Fruit fly (Drosophila melanogaster): ENCODE data around the gene naz.

Gene naz

dm6 chr3R:18297444-18298297, 31.1 kb downstream of the naz start:
- TF ChIP-seq Jra (GFP tag; optimal IDR thresholded peaks at IDR 0.05) (no peak), CG32264 (GFP tag; optimal IDR thresholded peaks at IDR 0.05) (peak; percentile 18), Rel (GFP tag; optimal IDR thresholded peaks at IDR 0.05) (no peak), Rel (tag; optimal IDR thresholded peaks at IDR 0.05) (peak; percentile 92)

dm6 chr3R:18296737-18297136, 32.0 kb downstream of the naz start:
- TF ChIP-seq Myc (optimal IDR thresholded peaks at IDR 0.05) (no peak), GATAd (GFP tag; optimal IDR thresholded peaks at IDR 0.05) (no peak), fru (GFP tag; optimal IDR thresholded peaks at IDR 0.05) (no peak), dl (GFP tag; optimal IDR thresholded peaks at IDR 0.05; ENCODE audit: insufficient read depth in 1 of 2, partially characterized antibody in 2 of 2) (no peak), Vsx2 (GFP tag; optimal IDR thresholded peaks at IDR 0.05; ENCODE audit: partially characterized antibody) (no peak), woc (GFP tag; optimal IDR thresholded peaks at IDR 0.05) (no peak), sv (GFP tag; optimal IDR thresholded peaks at IDR 0.05) (no peak), N (GFP tag; optimal IDR thresholded peaks at IDR 0.05) (no peak), CG32264 (GFP tag; optimal IDR thresholded peaks at IDR 0.05) (no peak), foxo (GFP tag; optimal IDR thresholded peaks at IDR 0.05) (no peak), pan (optimal IDR thresholded peaks at IDR 0.05) (no peak), Abd-B (GFP tag; optimal IDR thresholded peaks at IDR 0.05) (no peak), Hr83 (GFP tag; optimal IDR thresholded peaks at IDR 0.05; ENCODE audit: poor library complexity, severe bottlenecking) (no peak), psq (GFP tag; optimal IDR thresholded peaks at IDR 0.05) (no peak), Dfd (GFP tag; optimal IDR thresholded peaks at IDR 0.05) (no peak), h (GFP tag; optimal IDR thresholded peaks at IDR 0.05) (no peak)

dm6 chr3R:18296084-18296483, 32.7 kb downstream of the naz start:
- TF ChIP-seq OdsH (GFP tag; optimal IDR thresholded peaks at IDR 0.05) (peak; percentile 13), Abd-B (GFP tag; optimal IDR thresholded peaks at IDR 0.05) (no peak), Rel (GFP tag; optimal IDR thresholded peaks at IDR 0.05) (no peak), Rel (tag; optimal IDR thresholded peaks at IDR 0.05) (peak; percentile 18)

DNA sequence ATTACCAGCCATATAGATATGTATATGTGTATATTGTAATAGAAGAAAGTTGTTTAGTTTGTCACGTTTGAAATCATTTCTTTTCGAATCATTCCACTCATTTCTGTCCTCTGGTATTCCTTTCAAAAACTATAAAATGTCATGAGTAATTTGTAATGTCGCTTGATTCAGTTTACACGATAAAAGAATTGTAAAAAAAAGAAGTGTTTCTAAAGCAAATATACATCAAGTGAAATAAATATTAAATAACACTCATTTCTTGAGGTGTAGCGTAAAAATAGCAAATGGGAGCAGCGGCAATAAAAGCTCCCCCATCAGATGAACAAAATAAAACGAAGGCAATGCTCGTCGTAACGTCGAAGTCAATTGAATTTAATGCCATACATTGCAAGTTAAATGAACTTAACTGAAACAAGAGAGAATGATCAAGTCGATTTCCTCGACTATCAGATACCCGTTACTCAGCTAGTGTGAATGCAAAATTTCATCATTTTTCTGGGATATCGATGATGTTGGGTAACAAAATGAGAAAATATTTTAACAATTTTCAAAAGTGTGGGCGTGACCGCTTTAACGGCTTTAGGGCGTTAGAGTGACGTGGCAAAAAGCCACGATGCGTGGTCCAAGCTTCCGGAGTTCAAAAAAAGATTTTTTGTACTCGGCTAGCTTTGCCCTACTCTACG, 33.3 kb downstream of the naz start:
- TF ChIP-seq h (GFP tag; optimal IDR thresholded peaks at IDR 0.05) (peak; percentile 16), pan (optimal IDR thresholded peaks at IDR 0.05) (no peak), rgr (GFP tag; optimal IDR thresholded peaks at IDR 0.05) (no peak), Mio (GFP tag; optimal IDR thresholded peaks at IDR 0.05) (no peak), dl (GFP tag; optimal IDR thresholded peaks at IDR 0.05; ENCODE audit: insufficient read depth in 1 of 2, partially characterized antibody in 2 of 2) (no peak), Abd-B (GFP tag; optimal IDR thresholded peaks at IDR 0.05) (no peak), Dfd (GFP tag; optimal IDR thresholded peaks at IDR 0.05) (no peak), Vsx2 (GFP tag; optimal IDR thresholded peaks at IDR 0.05; ENCODE audit: partially characterized antibody) (no peak)

DNA sequence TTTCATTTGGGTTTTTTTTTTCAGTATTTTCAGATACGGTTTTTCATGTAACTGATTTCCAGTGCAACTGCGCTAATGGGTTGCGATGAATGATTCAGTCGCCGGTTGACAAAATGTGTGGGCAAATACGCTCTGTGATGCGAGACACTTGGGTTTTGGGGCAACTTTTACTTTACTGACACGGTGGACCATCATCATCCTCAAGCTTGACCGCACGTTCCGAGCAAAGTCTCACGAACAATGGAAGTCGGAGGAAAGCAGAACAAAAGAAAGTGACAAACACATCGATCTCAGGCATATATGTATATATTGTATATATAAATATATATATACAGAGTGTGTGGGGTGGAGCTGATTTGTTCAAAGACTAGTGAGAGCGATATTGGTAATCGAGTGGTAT, 34.3 kb downstream of the naz start:
- no peak for TF ChIP-seq usp (GFP tag; optimal IDR thresholded peaks at IDR 0.05)
- TF ChIP-seq dl (GFP tag; optimal IDR thresholded peaks at IDR 0.05; ENCODE audit: insufficient read depth in 1 of 2, partially characterized antibody in 2 of 2): no peak
- no peak for TF ChIP-seq Hr78 (GFP tag; optimal IDR thresholded peaks at IDR 0.05)
- no peak for TF ChIP-seq brk (GFP tag; optimal IDR thresholded peaks at IDR 0.05)
- no peak for TF ChIP-seq HLH106 (tag; optimal IDR thresholded peaks at IDR 0.05)
- no peak for TF ChIP-seq sv (GFP tag; optimal IDR thresholded peaks at IDR 0.05)
- TF ChIP-seq ey (GFP tag; optimal IDR thresholded peaks at IDR 0.05): no peak
- no peak for TF ChIP-seq br (GFP tag; optimal IDR thresholded peaks at IDR 0.05)
- no peak for TF ChIP-seq CrebA (GFP tag; optimal IDR thresholded peaks at IDR 0.05; ENCODE audit: borderline replicate concordance)
- TF ChIP-seq tai (GFP tag; optimal IDR thresholded peaks at IDR 0.05): no peak
- no peak for TF ChIP-seq N (GFP tag; optimal IDR thresholded peaks at IDR 0.05)
- no peak for TF ChIP-seq CG32264 (GFP tag; optimal IDR thresholded peaks at IDR 0.05)
- no peak for TF ChIP-seq dsf (GFP tag; optimal IDR thresholded peaks at IDR 0.05; ENCODE audit: borderline replicate concordance)
- TF ChIP-seq psq (GFP tag; optimal IDR thresholded peaks at IDR 0.05): no peak
- no peak for TF ChIP-seq fru (GFP tag; optimal IDR thresholded peaks at IDR 0.05)
